Fruit fly (Drosophila melanogaster) whole organism, embryonic: Measurements from ENCODE around the gene Polr3I.

Experiments
- Abd-B ChIP-seq: fragments of 200-800 bp; sonication (Bioruptor generic); optimal IDR thresholded peaks from 2 replicates; lab custom pipeline; 2018; ENCODE audit warnings: missing biosample characterization, mild to moderate bottlenecking, missing genetic modification characterization, moderate library complexity
- CG10267 ChIP-seq: fragments of 200-800 bp; sonication (Bioruptor generic); optimal IDR thresholded peaks from 2 replicates; lab custom pipeline; 2018; ENCODE audit warnings: missing biosample characterization, mild to moderate bottlenecking, missing genetic modification characterization, moderate library complexity
- CG10543 ChIP-seq: fragments of 200-800 bp; sonication (Bioruptor generic); optimal IDR thresholded peaks from 3 replicates; lab custom pipeline; 2017; ENCODE audit warnings: missing biosample characterization, mild to moderate bottlenecking, missing genetic modification characterization, moderate library complexity
- CG14441 ChIP-seq: fragments of 200-800 bp; sonication (Bioruptor generic); IDR thresholded peaks from 2 replicates; pipeline ENCODE4 v1.3.6; 2022; ENCODE audit warnings: missing biosample characterization, missing genetic modification characterization
- CG15479 ChIP-seq: fragments of 200-800 bp; sonication (Bioruptor generic); optimal IDR thresholded peaks from 3 replicates; lab custom pipeline; 2019; ENCODE audit warnings: missing biosample characterization, mild to moderate bottlenecking, missing genetic modification characterization, moderate library complexity
- CG1647 ChIP-seq: fragments of 200-800 bp; sonication (Bioruptor generic); optimal IDR thresholded peaks from 3 replicates; lab custom pipeline; 2016; ENCODE audit warnings: missing biosample characterization, missing genetic modification characterization
- CG17328 ChIP-seq: fragments of 200-800 bp; sonication (Bioruptor generic); IDR thresholded peaks from 2 replicates; pipeline ENCODE4 v1.3.6; 2022; ENCODE audit warnings: missing biosample characterization, missing genetic modification characterization
- CG2116 ChIP-seq: fragments of 200-800 bp; sonication (Bioruptor generic); optimal IDR thresholded peaks from 3 replicates; lab custom pipeline; 2018; ENCODE audit warnings: missing biosample characterization, mild to moderate bottlenecking, missing genetic modification characterization
- CG2202 ChIP-seq: fragments of 200-800 bp; sonication (Bioruptor generic); optimal IDR thresholded peaks from 2 replicates; lab custom pipeline; 2018; ENCODE audit warnings: missing biosample characterization, mild to moderate bottlenecking, missing genetic modification characterization
- CG31224 ChIP-seq: fragments of 200-800 bp; sonication (Bioruptor generic); IDR thresholded peaks from 2 replicates; pipeline ENCODE4 v1.3.6; 2022; ENCODE audit warnings: missing biosample characterization, missing genetic modification characterization
- CG32532 ChIP-seq: fragments of 200-800 bp; sonication (Bioruptor generic); IDR thresholded peaks from 2 replicates; pipeline ENCODE4 v1.3.6; 2022; ENCODE audit warnings: missing biosample characterization, missing genetic modification characterization
- CG34376 ChIP-seq: fragments of 200-800 bp; sonication (Bioruptor generic); optimal IDR thresholded peaks from 2 replicates; lab custom pipeline; 2018; ENCODE audit warnings: missing biosample characterization, mild to moderate bottlenecking, missing genetic modification characterization
- CG4360 ChIP-seq: fragments of 200-800 bp; sonication (Bioruptor generic); IDR thresholded peaks from 2 replicates; pipeline ENCODE4 v1.3.6; 2022; ENCODE audit warnings: missing biosample characterization, missing genetic modification characterization
- CG7357 ChIP-seq: fragments of 200-800 bp; sonication (Bioruptor generic); IDR thresholded peaks from 3 replicates; pipeline ENCODE4 v1.3.6; 2022; ENCODE audit warnings: missing biosample characterization, missing genetic modification characterization
- CG9609 ChIP-seq: fragments of 200-800 bp; sonication (Bioruptor generic); optimal IDR thresholded peaks from 3 replicates; lab custom pipeline; 2016; ENCODE audit warnings: missing biosample characterization, missing genetic modification characterization
- CTCF ChIP-seq: fragments of 200-800 bp; sonication (Bioruptor generic); optimal IDR thresholded peaks from 2 replicates; lab custom pipeline; 2017; ENCODE audit warnings: missing biosample characterization, mild to moderate bottlenecking, missing genetic modification characterization, moderate library complexity
- Dad ChIP-seq: fragments of 200-800 bp; sonication (Bioruptor generic); optimal IDR thresholded peaks from 3 replicates; lab custom pipeline; 2016; ENCODE audit warnings: missing biosample characterization, missing genetic modification characterization
- Deaf1 ChIP-seq: fragments of 200-800 bp; optimal IDR thresholded peaks from 3 replicates; lab custom pipeline; 2019; ENCODE audit warnings: missing biosample characterization, mild to moderate bottlenecking, missing genetic modification characterization, moderate library complexity
- Dfd ChIP-seq, 2 experiments: fragments of >200 bp; optimal IDR thresholded peaks; 2 replicates each; lab custom pipeline; 2017; ENCODE audit warnings: missing biosample characterization in 2 of 2, missing genetic modification characterization in 2 of 2
- Doc2 ChIP-seq: fragments of 200-800 bp; sonication (Bioruptor generic); IDR thresholded peaks from 2 replicates; pipeline ENCODE4 v1.3.6; 2022; ENCODE audit warnings: missing biosample characterization, missing genetic modification characterization
- Dref ChIP-seq: fragments of 200-800 bp; sonication (Bioruptor generic); IDR thresholded peaks from 2 replicates; pipeline ENCODE4 v1.3.6; 2022; ENCODE audit warnings: missing biosample characterization, missing genetic modification characterization
- HLH54F ChIP-seq: fragments of 200-800 bp; sonication (Bioruptor generic); optimal IDR thresholded peaks from 3 replicates; lab custom pipeline; 2016; ENCODE audit warnings: missing biosample characterization, missing genetic modification characterization
- MBD-R2 ChIP-seq: fragments of 200-800 bp; sonication (Bioruptor generic); IDR thresholded peaks from 2 replicates; pipeline ENCODE4 v1.3.6; 2022; ENCODE audit warnings: missing biosample characterization, missing genetic modification characterization
- MESR4 ChIP-seq: fragments of 200-800 bp; sonication (Bioruptor generic); optimal IDR thresholded peaks from 2 replicates; lab custom pipeline; 2018; ENCODE audit warnings: missing biosample characterization, mild to moderate bottlenecking, missing genetic modification characterization, moderate library complexity
- MTF-1 ChIP-seq: fragments of 200-800 bp; sonication (Bioruptor generic); optimal IDR thresholded peaks from 2 replicates; lab custom pipeline; 2018; ENCODE audit warnings: missing biosample characterization, mild to moderate bottlenecking, missing genetic modification characterization, borderline replicate concordance
- Med ChIP-seq: fragments of 200-800 bp; sonication (Bioruptor generic); peaks from one replicate; lab custom pipeline; 2016; ENCODE audit warnings: missing biosample characterization, missing genetic modification characterization, mild to moderate bottlenecking, inconsistent platforms, moderate library complexity
- Nf-YC ChIP-seq: fragments of 200-800 bp; optimal IDR thresholded peaks from 3 replicates; lab custom pipeline; 2019; ENCODE audit warnings: missing biosample characterization, mild to moderate bottlenecking, missing genetic modification characterization, moderate library complexity
- Oaz ChIP-seq: fragments of 200-800 bp; sonication (Bioruptor generic); IDR thresholded peaks from 2 replicates; pipeline ENCODE4 v1.3.6; 2022; ENCODE audit warnings: missing biosample characterization, missing genetic modification characterization
- Poxn ChIP-seq: fragments of 200-800 bp; sonication (Bioruptor generic); IDR thresholded peaks from 2 replicates; pipeline ENCODE4 v1.3.6; 2022; ENCODE audit warnings: missing biosample characterization, missing genetic modification characterization
- Ptx1 ChIP-seq: fragments of 200-800 bp; sonication (Bioruptor generic); IDR thresholded peaks from 2 replicates; pipeline ENCODE4 v1.3.6; 2022; ENCODE audit warnings: missing biosample characterization, missing genetic modification characterization
- Sox100B ChIP-seq: fragments of 200-800 bp; sonication (Bioruptor generic); optimal IDR thresholded peaks from 3 replicates; lab custom pipeline; 2018; ENCODE audit warnings: missing biosample characterization, mild to moderate bottlenecking, missing genetic modification characterization
- Sry-β ChIP-seq: fragments of 200-800 bp; sonication (Bioruptor generic); optimal IDR thresholded peaks from 2 replicates; lab custom pipeline; 2018; ENCODE audit warnings: missing biosample characterization, mild to moderate bottlenecking, missing genetic modification characterization, moderate library complexity
- al ChIP-seq: fragments of 200-800 bp; sonication (Bioruptor generic); IDR thresholded peaks from 2 replicates; pipeline ENCODE4 v1.3.6; 2022; ENCODE audit warnings: missing biosample characterization, missing genetic modification characterization
- chinmo ChIP-seq: fragments of 200-800 bp; sonication (Bioruptor generic); IDR thresholded peaks from 4 replicates; pipeline ENCODE4 v1.3.6; 2022; ENCODE audit warnings: missing biosample characterization, missing genetic modification characterization; ENCODE audit not compliant: partially characterized antibody
- emc ChIP-seq: fragments of 200-800 bp; sonication (Bioruptor generic); optimal IDR thresholded peaks from 2 replicates; lab custom pipeline; 2016; ENCODE audit warnings: missing biosample characterization, missing genetic modification characterization
- esg ChIP-seq: fragments of 200-800 bp; sonication (Bioruptor generic); conservative IDR thresholded peaks from 2 replicates; pipeline ENCODE4 v1.3.6; 2022; ENCODE audit warnings: missing biosample characterization, missing genetic modification characterization
- ewg ChIP-seq: fragments of 200-800 bp; sonication (Bioruptor generic); optimal IDR thresholded peaks from 3 replicates; lab custom pipeline; 2017; ENCODE audit warnings: mild to moderate bottlenecking, missing biosample characterization, missing genetic modification reagents, missing genetic modification characterization
- gce ChIP-seq: fragments of 200-800 bp; sonication (Bioruptor generic); IDR thresholded peaks from 3 replicates; pipeline ENCODE4 v1.3.6; 2022; ENCODE audit warnings: missing biosample characterization, missing genetic modification characterization
- grn ChIP-seq: fragments of 200-800 bp; sonication (Bioruptor generic); optimal IDR thresholded peaks from 3 replicates; lab custom pipeline; 2017; ENCODE audit warnings: missing biosample characterization, missing genetic modification characterization
- gro ChIP-seq: fragments of 200-800 bp; sonication (Bioruptor generic); optimal IDR thresholded peaks from 2 replicates; lab custom pipeline; 2016; ENCODE audit warnings: missing biosample characterization, missing genetic modification characterization
- h ChIP-seq: fragments of >200 bp; optimal IDR thresholded peaks from 2 replicates; lab custom pipeline; 2017
- nau ChIP-seq: fragments of 200-800 bp; sonication (Bioruptor generic); optimal IDR thresholded peaks from 3 replicates; lab custom pipeline; 2017; ENCODE audit warnings: missing biosample characterization, mild to moderate bottlenecking, missing genetic modification characterization, missing genetic modification reagents
- oc ChIP-seq: fragments of 200-800 bp; sonication (Bioruptor generic); optimal IDR thresholded peaks from 2 replicates; lab custom pipeline; 2018; ENCODE audit warnings: missing biosample characterization, mild to moderate bottlenecking, missing genetic modification characterization, moderate library complexity
- pzg ChIP-seq: fragments of 200-800 bp; sonication (Bioruptor generic); optimal IDR thresholded peaks from 3 replicates; lab custom pipeline; 2018; ENCODE audit warnings: missing biosample characterization, mild to moderate bottlenecking, missing genetic modification characterization, moderate library complexity
- schlank ChIP-seq: fragments of 200-800 bp; sonication (Bioruptor generic); optimal IDR thresholded peaks from 2 replicates; lab custom pipeline; 2018; ENCODE audit warnings: missing biosample characterization, mild to moderate bottlenecking, missing genetic modification characterization
- sd ChIP-seq: fragments of 200-800 bp; sonication (Bioruptor generic); optimal IDR thresholded peaks from 3 replicates; lab custom pipeline; 2018; ENCODE audit warnings: missing biosample characterization, mild to moderate bottlenecking, missing genetic modification characterization, moderate library complexity
- sisA ChIP-seq: fragments of 200-800 bp; sonication (Bioruptor generic); IDR thresholded peaks from 2 replicates; pipeline ENCODE4 v1.3.6; 2022; ENCODE audit warnings: missing biosample characterization, missing genetic modification characterization
- stwl ChIP-seq: fragments of 200-800 bp; sonication (Bioruptor generic); optimal IDR thresholded peaks from 3 replicates; lab custom pipeline; 2018; ENCODE audit warnings: missing biosample characterization, mild to moderate bottlenecking, missing genetic modification characterization, moderate library complexity
- sug ChIP-seq: fragments of 200-800 bp; optimal IDR thresholded peaks from 2 replicates; lab custom pipeline; 2019; ENCODE audit warnings: missing biosample characterization, mild to moderate bottlenecking, missing genetic modification characterization, moderate library complexity
- trh ChIP-seq: fragments of 200-800 bp; sonication (Bioruptor generic); optimal IDR thresholded peaks from 2 replicates; lab custom pipeline; 2016; ENCODE audit warnings: missing biosample characterization, missing genetic modification characterization
- tx ChIP-seq: fragments of 200-800 bp; sonication (Bioruptor generic); optimal IDR thresholded peaks from 2 replicates; lab custom pipeline; 2016; ENCODE audit warnings: missing biosample characterization, missing genetic modification characterization
- vvl ChIP-seq: fragments of 200-800 bp; sonication (Bioruptor generic); IDR thresholded peaks from 2 replicates; pipeline ENCODE4 v1.3.6; 2022; ENCODE audit warnings: missing biosample characterization, missing genetic modification characterization

Polr3I gene

dm6 chrX:16836091-16836799 lies 48.1 kb upstream of the Polr3I start (continued):
- TF ChIP-seq sisA (GFP tag; lab: Robert Waterston, UW) (no peak), CG32532 (GFP tag; lab: Robert Waterston, UW) (peak; percentile 34; the same call in 1 of the 2 replicates), Doc2 (no peak), Oaz (no peak), MTF-1 (GFP tag; lab: Kevin White, UChicago) (peak; percentile 17), Sox100B (GFP tag; lab: Kevin White, UChicago) (no peak), pzg (GFP tag; lab: Kevin White, UChicago) (no peak), trh (GFP tag; lab: Kevin White, UChicago) (no peak), CG7357 (GFP tag; lab: Robert Waterston, UW) (no peak), Poxn (GFP tag; lab: Robert Waterston, UW) (no peak), CG2116 (GFP tag; lab: Kevin White, UChicago) (no peak), sug (peak; percentile 28), CG10543 (GFP tag; lab: Kevin White, UChicago) (no peak), CTCF (GFP tag; lab: Kevin White, UChicago) (no peak), Nf-YC (tag; lab: Kevin White, UChicago) (no peak), sd (tag; lab: Kevin White, UChicago) (peak; percentile 63), stwl (tag; lab: Kevin White, UChicago) (no peak), MBD-R2 (GFP tag; lab: Robert Waterston, UW) (no peak), esg (GFP tag; lab: Robert Waterston, UW) (no peak), Deaf1 (tag; lab: Kevin White, UChicago) (no peak), chinmo (GFP tag; lab: Robert Waterston, UW) (peak; percentile 84; the same call in 2 of the 4 replicates), Dfd (GFP tag; optimal IDR thresholded peaks at IDR 0.05; lab: Kevin White, UChicago) (no peak), CG15479 (peak; percentile 15), CG14441 (GFP tag; lab: Robert Waterston, UW) (no peak), Med (peak; percentile 36), oc (tag; lab: Kevin White, UChicago) (no peak), HLH54F (GFP tag; lab: Kevin White, UChicago) (no peak), Dref (no peak), Abd-B (GFP tag; lab: Kevin White, UChicago) (no peak), h (lab: Kevin White, UChicago) (no peak), CG2202 (tag; lab: Kevin White, UChicago) (no peak), Ptx1 (GFP tag; lab: Robert Waterston, UW) (no peak), emc (GFP tag; lab: Kevin White, UChicago) (no peak), CG9609 (GFP tag; lab: Kevin White, UChicago) (no peak), Sry-β (GFP tag; lab: Kevin White, UChicago) (peak; percentile 65), CG31224 (GFP tag; lab: Robert Waterston, UW) (no peak), al (GFP tag; lab: Robert Waterston, UW) (no peak), ewg (GFP tag; lab: Kevin White, UChicago) (no peak), nau (no peak), CG1647 (GFP tag; lab: Kevin White, UChicago) (no peak), schlank (tag; lab: Kevin White, UChicago) (no peak), tx (GFP tag; lab: Kevin White, UChicago) (no peak), CG34376 (peak; percentile 45), gce (no peak), MESR4 (GFP tag; lab: Kevin White, UChicago) (no peak), vvl (GFP tag; lab: Robert Waterston, UW) (no peak), CG4360 (peak; percentile 53), gro (GFP tag; lab: Kevin White, UChicago) (no peak), CG10267 (tag; lab: Kevin White, UChicago) (no peak), Dad (GFP tag; lab: Kevin White, UChicago) (no peak), CG17328 (GFP tag; lab: Robert Waterston, UW) (no peak), grn (peak; percentile 11)
